Worm (Caenorhabditis elegans) whole organism, L1 larva: ENCODE measurements around the gene rep-1.

Source experiments
- C16A3.4 ChIP-seq: fragments of 150-350 bp; optimal IDR thresholded peaks from 2 replicates; lab custom pipeline; 2014; ENCODE audit warnings: missing biosample characterization, missing genetic modification characterization
- F16B12.6 ChIP-seq: fragments of 150-350 bp; optimal IDR thresholded peaks from 2 replicates; lab custom pipeline; 2014; ENCODE audit warnings: missing biosample characterization, missing genetic modification characterization
- Y116A8C.19 ChIP-seq: sonication (generic microtip); optimal IDR thresholded peaks from 2 replicates; lab custom pipeline; 2016; ENCODE audit warnings: missing compliant biosample characterization, missing genetic modification characterization, borderline replicate concordance
- aha-1 ChIP-seq: fragments of 150-350 bp; optimal IDR thresholded peaks from 2 replicates; lab custom pipeline; 2014; ENCODE audit warnings: missing biosample characterization, missing genetic modification characterization
- alr-1 ChIP-seq: fragments of 200-800 bp; sonication (Bioruptor generic); optimal IDR thresholded peaks from 2 replicates; lab custom pipeline; 2018; ENCODE audit warnings: borderline replicate concordance, mild to moderate bottlenecking, missing genetic modification characterization, missing compliant biosample characterization
- aly-2 ChIP-seq: fragments of 150-350 bp; optimal IDR thresholded peaks from 2 replicates; lab custom pipeline; 2014; ENCODE audit warnings: missing biosample characterization, missing genetic modification characterization
- ama-1 ChIP-seq: fragments of 150-350 bp; optimal IDR thresholded peaks from 2 replicates; lab custom pipeline; 2014
- ceh-63 ChIP-seq: fragments of 200-800 bp; sonication (Bioruptor generic); optimal IDR thresholded peaks from 2 replicates; lab custom pipeline; 2018; ENCODE audit warnings: mild to moderate bottlenecking, missing genetic modification characterization, missing compliant biosample characterization
- ceh-8 ChIP-seq: fragments of 200-800 bp; sonication (Bioruptor generic); optimal IDR thresholded peaks from 2 replicates; lab custom pipeline; 2018; ENCODE audit warnings: mild to moderate bottlenecking, missing genetic modification characterization, moderate library complexity, missing compliant biosample characterization
- ceh-82 ChIP-seq, 3 experiments: fragments of 150-350 bp in 1 of 3; sonication (generic microtip) in 2 of 3; optimal IDR thresholded peaks; 2 replicates each; lab custom pipeline; 2014 to 2017; ENCODE audit warnings: missing biosample characterization in 3 of 3, missing genetic modification characterization in 3 of 3
- ceh-90 ChIP-seq: sonication (generic microtip); optimal IDR thresholded peaks from 2 replicates; lab custom pipeline; 2016; ENCODE audit warnings: missing genetic modification characterization, missing compliant biosample characterization
- dsc-1 ChIP-seq: sonication (generic microtip); optimal IDR thresholded peaks from 2 replicates; lab custom pipeline; 2016; ENCODE audit warnings: mild to moderate bottlenecking, missing genetic modification characterization, missing compliant biosample characterization
- efl-1 ChIP-seq, 4 experiments: fragments of 150-350 bp; optimal IDR thresholded peaks in 3 of 4; peaks in 1 of 4; 1 replicate in 1 of 4; 2 replicates in 3 of 4; lab custom pipeline; 2014; ENCODE audit warnings: missing biosample characterization in 2 of 4, missing genetic modification characterization in 2 of 4, missing genetic modification reagents in 2 of 4
- efl-3 ChIP-seq: fragments of 200-800 bp; sonication (Bioruptor generic); optimal IDR thresholded peaks from 2 replicates; lab custom pipeline; 2018; ENCODE audit warnings: mild to moderate bottlenecking, missing genetic modification characterization, missing compliant biosample characterization
- egl-27 ChIP-seq, 2 experiments: fragments of 150-350 bp in 1 of 2; sonication (generic microtip); optimal IDR thresholded peaks; 3 replicates each; lab custom pipeline; 2017 to 2018; ENCODE audit warnings: missing biosample characterization in 2 of 2, missing genetic modification characterization in 2 of 2, missing genetic modification reagents in 2 of 2
- elt-2 ChIP-seq: sonication (generic microtip); optimal IDR thresholded peaks from 2 replicates; lab custom pipeline; 2016; ENCODE audit warnings: missing genetic modification characterization, mild to moderate bottlenecking, inconsistent platforms, missing compliant biosample characterization, missing genetic modification reagents
- elt-3 ChIP-seq, 6 experiments: fragments of 150-350 bp in 1 of 6; sonication (generic microtip); optimal IDR thresholded peaks; 2 replicates each; lab custom pipeline; 2017 to 2018; ENCODE audit warnings: missing biosample characterization in 6 of 6, missing genetic modification characterization in 6 of 6, inconsistent platforms in 1 of 6
- ets-5 ChIP-seq: fragments of 200-800 bp; sonication (Bioruptor generic); IDR thresholded peaks from 2 replicates; pipeline ENCODE4 v1.3.6; 2022; ENCODE audit warnings: missing genetic modification characterization, missing compliant biosample characterization
- fkh-10 ChIP-seq: sonication (generic microtip); optimal IDR thresholded peaks from 2 replicates; lab custom pipeline; 2017; ENCODE audit warnings: missing biosample characterization, missing genetic modification reagents, missing genetic modification characterization
- fkh-4 ChIP-seq: sonication (generic microtip); optimal IDR thresholded peaks from 2 replicates; lab custom pipeline; 2016; ENCODE audit warnings: missing compliant biosample characterization, missing genetic modification characterization, borderline replicate concordance
- fkh-8 ChIP-seq: sonication (generic microtip); optimal IDR thresholded peaks from 2 replicates; lab custom pipeline; 2016; ENCODE audit warnings: mild to moderate bottlenecking, missing genetic modification characterization, missing compliant biosample characterization
- grh-1 ChIP-seq: fragments of 200-800 bp; sonication (Bioruptor generic); IDR thresholded peaks from 2 replicates; pipeline ENCODE4 v1.3.6; 2022; ENCODE audit warnings: missing genetic modification reagents, missing genetic modification characterization, missing compliant biosample characterization
- hlh-17 ChIP-seq: fragments of 200-800 bp; sonication (Bioruptor generic); optimal IDR thresholded peaks from 2 replicates; lab custom pipeline; 2018; ENCODE audit warnings: missing genetic modification characterization, mild to moderate bottlenecking, missing compliant biosample characterization, moderate library complexity, borderline replicate concordance
- irx-1 ChIP-seq: sonication (generic microtip); optimal IDR thresholded peaks from 2 replicates; lab custom pipeline; 2016; ENCODE audit warnings: missing genetic modification characterization, missing compliant biosample characterization
- lin-39 ChIP-seq: fragments of 150-350 bp; optimal IDR thresholded peaks from 2 replicates; lab custom pipeline; 2014; ENCODE audit warnings: missing biosample characterization, missing genetic modification reagents, missing genetic modification characterization
- lir-3 ChIP-seq: sonication (generic microtip); optimal IDR thresholded peaks from 2 replicates; lab custom pipeline; 2016; ENCODE audit warnings: mild to moderate bottlenecking, missing genetic modification characterization, moderate library complexity, missing compliant biosample characterization; ENCODE audit not compliant: poor library complexity
- lsy-2 ChIP-seq, 2 experiments: fragments of 150-350 bp; optimal IDR thresholded peaks; 2 replicates each; lab custom pipeline; 2014; ENCODE audit warnings: missing biosample characterization in 2 of 2, missing genetic modification characterization in 2 of 2
- mef-2 ChIP-seq: fragments of 150-350 bp; optimal IDR thresholded peaks from 2 replicates; lab custom pipeline; 2014; ENCODE audit warnings: missing biosample characterization, missing genetic modification characterization
- nhr-11 ChIP-seq: fragments of 150-350 bp; optimal IDR thresholded peaks from 2 replicates; lab custom pipeline; 2014; ENCODE audit warnings: missing biosample characterization, missing genetic modification characterization
- nhr-19 ChIP-seq: fragments of 200-800 bp; sonication (Bioruptor generic); conservative IDR thresholded peaks from 2 replicates; pipeline ENCODE4 v1.3.6; 2022; ENCODE audit warnings: missing genetic modification characterization, missing compliant biosample characterization
- nhr-28 ChIP-seq: fragments of 150-350 bp; optimal IDR thresholded peaks from 2 replicates; lab custom pipeline; 2014; ENCODE audit warnings: missing biosample characterization, missing genetic modification characterization
- nhr-47 ChIP-seq: sonication (generic microtip); optimal IDR thresholded peaks from 2 replicates; lab custom pipeline; 2016; ENCODE audit warnings: mild to moderate bottlenecking, missing genetic modification characterization, moderate library complexity, missing compliant biosample characterization
- nhr-76 ChIP-seq: sonication (generic microtip); optimal IDR thresholded peaks from 2 replicates; lab custom pipeline; 2017; ENCODE audit warnings: missing biosample characterization, missing genetic modification characterization
- nhr-77 ChIP-seq: fragments of 150-350 bp; optimal IDR thresholded peaks from 2 replicates; lab custom pipeline; 2014; ENCODE audit warnings: missing biosample characterization, missing genetic modification characterization
- pqm-1 ChIP-seq: sonication (generic microtip); optimal IDR thresholded peaks from 3 replicates; lab custom pipeline; 2017; ENCODE audit warnings: missing biosample characterization, missing genetic modification characterization
- rnt-1 ChIP-seq: sonication (generic microtip); optimal IDR thresholded peaks from 2 replicates; lab custom pipeline; 2016; ENCODE audit warnings: mild to moderate bottlenecking, missing genetic modification characterization, moderate library complexity, missing compliant biosample characterization
- snpc-4 ChIP-seq: fragments of 150-350 bp; optimal IDR thresholded peaks from 2 replicates; lab custom pipeline; 2014; ENCODE audit warnings: missing biosample characterization, missing genetic modification characterization
- snu-23 ChIP-seq: sonication (generic microtip); optimal IDR thresholded peaks from 2 replicates; lab custom pipeline; 2016; ENCODE audit warnings: missing genetic modification characterization, missing compliant biosample characterization
- sox-4 ChIP-seq: sonication (generic microtip); optimal IDR thresholded peaks from 2 replicates; lab custom pipeline; 2016; ENCODE audit warnings: missing genetic modification characterization, missing compliant biosample characterization
- sptf-1 ChIP-seq: fragments of 150-350 bp; optimal IDR thresholded peaks from 2 replicates; lab custom pipeline; 2014; ENCODE audit warnings: missing biosample characterization, missing genetic modification characterization
- tlp-1 ChIP-seq: fragments of 150-350 bp; optimal IDR thresholded peaks from 2 replicates; lab custom pipeline; 2014; ENCODE audit warnings: missing biosample characterization, missing genetic modification characterization
- unc-130 ChIP-seq: fragments of 150-350 bp; optimal IDR thresholded peaks from 2 replicates; lab custom pipeline; 2017; ENCODE audit warnings: missing biosample characterization, missing genetic modification characterization, inconsistent platforms
- unc-30 ChIP-seq: sonication (generic microtip); optimal IDR thresholded peaks from 2 replicates; lab custom pipeline; 2017; ENCODE audit warnings: missing biosample characterization, missing genetic modification characterization
- unc-86 ChIP-seq: sonication (generic microtip); optimal IDR thresholded peaks from 2 replicates; lab custom pipeline; 2016; ENCODE audit warnings: missing genetic modification characterization, missing compliant biosample characterization
- unc-98 ChIP-seq: fragments of 200-800 bp; sonication (Bioruptor generic); IDR thresholded peaks from 2 replicates; pipeline ENCODE4 v1.3.6; 2022; ENCODE audit warnings: missing genetic modification characterization, missing compliant biosample characterization
- vab-15 ChIP-seq: sonication (generic microtip); optimal IDR thresholded peaks from 2 replicates; lab custom pipeline; 2017; ENCODE audit warnings: missing genotype, mild to moderate bottlenecking, missing genetic modification characterization, missing compliant biosample characterization

The rep-1 gene

ce11 chrIII:1533615-1534014 is 36.5 kb upstream of the rep-1 start, which contains the start of gene mtg-1 (continued):
- no peak for TF ChIP-seq egl-27 (tag; optimal IDR thresholded peaks at IDR 0.05; lab: Kevin White, UChicago)
- TF ChIP-seq ceh-63 = no peak
- TF ChIP-seq fkh-8 (tag; lab: Kevin White, UChicago) = no peak
- TF ChIP-seq snu-23 (GFP tag; lab: Kevin White, UChicago) = peak; percentile 58
- no peak for TF ChIP-seq sptf-1 (tag; lab: Kevin White, UChicago)
- no peak for TF ChIP-seq pqm-1 (tag; lab: Kevin White, UChicago)
- no peak for TF ChIP-seq nhr-11 (tag; lab: Kevin White, UChicago)
- TF ChIP-seq nhr-28 (tag; lab: Kevin White, UChicago) = no peak

DNA sequence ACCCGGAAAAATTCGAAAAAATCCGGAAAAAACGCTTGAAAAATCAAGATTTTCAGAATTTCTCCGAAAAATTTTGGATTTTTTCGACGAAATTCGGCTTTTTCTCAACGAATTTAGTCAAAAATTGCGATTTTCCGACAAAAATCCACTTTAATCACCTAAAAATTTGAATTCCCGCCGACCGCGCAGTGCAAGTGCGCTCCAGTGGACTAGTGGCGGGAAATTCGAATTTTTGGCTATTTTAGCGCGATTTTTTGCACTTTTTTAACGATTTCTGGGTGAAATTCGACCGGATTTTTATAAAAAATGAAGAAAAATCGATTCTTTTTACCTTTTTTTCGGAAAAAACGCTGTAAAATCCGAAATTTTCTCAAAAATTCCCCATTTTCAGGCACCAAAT is 35.7 kb upstream of the rep-1 start:
- TF ChIP-seq Y116A8C.19 (tag; lab: Kevin White, UChicago) (no peak), efl-1 (optimal IDR thresholded peaks at IDR 0.05; lab: Kevin White, UChicago) (no peak), efl-1 (GFP tag; optimal IDR thresholded peaks at IDR 0.05 in 1 of 2; lab: Kevin White, UChicago) (peak; percentile 8 to 45), ceh-82 (tag; optimal IDR thresholded peaks at IDR 0.05; lab: Kevin White, UChicago) (no peak), fkh-4 (tag; lab: Kevin White, UChicago) (no peak), C16A3.4 (no peak)
- TF ChIP-seq, all 84 proteins: peak for 1

- TF ChIP-seq sox-4 = no peak
- TF ChIP-seq, all 84 proteins: peak for 0
Measured at ce11 chrIII:1539366-1539765, 30.7 kb upstream of the rep-1 start.

ce11 chrIII:1540100-1540695 is 29.9 kb upstream of the rep-1 start, which contains the start of the genes Y67D2.5 and cisd-3.2:
Gene Y67D2.5, minus strand, starts transcription at chrIII:1540244.
Gene cisd-3.2, plus strand, starts transcription at chrIII:1540493.
- TF ChIP-seq efl-1 (optimal IDR thresholded peaks at IDR 0.05; lab: Kevin White, UChicago) (peak; percentile 19 to 56), efl-1 (GFP tag; optimal IDR thresholded peaks at IDR 0.05 in 1 of 2; lab: Kevin White, UChicago) (peak; percentile 61 to 93), irx-1 (tag; lab: Kevin White, UChicago) (peak; percentile 67), alr-1 (tag; lab: Kevin White, UChicago) (no peak), ama-1 (lab: Kevin White, UChicago) (no peak), snu-23 (GFP tag; lab: Kevin White, UChicago) (peak; percentile 45), unc-98 (GFP tag; lab: Robert Waterston, UW) (no peak; the same call in 1 of the 2 replicates), unc-130 (tag; lab: Kevin White, UChicago) (no peak), unc-30 (tag; lab: Kevin White, UChicago) (no peak), aha-1 (no peak), ets-5 (GFP tag; lab: Robert Waterston, UW) (no peak), efl-3 (GFP tag; lab: Kevin White, UChicago) (no peak), F16B12.6 (tag; lab: Kevin White, UChicago) (peak; percentile 25), dsc-1 (tag; lab: Kevin White, UChicago) (peak; percentile 43), ceh-8 (GFP tag; lab: Kevin White, UChicago) (no peak), aly-2 (tag; lab: Kevin White, UChicago) (no peak), fkh-10 (GFP tag; lab: Kevin White, UChicago) (no peak), snpc-4 (no peak), lsy-2 (tag; optimal IDR thresholded peaks at IDR 0.05; lab: Kevin White, UChicago) (peak; percentile 50 to 53), lir-3 (tag; lab: Kevin White, UChicago) (no peak), grh-1 (GFP tag; lab: Robert Waterston, UW) (peak; percentile 24; the same call in 1 of the 2 replicates), vab-15 (tag; lab: Kevin White, UChicago) (no peak), ceh-90 (peak; percentile 83), nhr-19 (GFP tag; lab: Robert Waterston, UW) (no peak; the same call in 1 of the 2 replicates), nhr-11 (tag; lab: Kevin White, UChicago) (no peak), lin-39 (tag; lab: Kevin White, UChicago) (no peak), unc-86 (no peak), mef-2 (tag; lab: Kevin White, UChicago) (no peak), ceh-82 (tag; optimal IDR thresholded peaks at IDR 0.05; lab: Kevin White, UChicago) (peak; percentile 10 to 52 (median 51)), elt-2 (tag; lab: Kevin White, UChicago) (no peak), nhr-47 (no peak), rnt-1 (tag; lab: Kevin White, UChicago) (peak; percentile 87), elt-3 (tag; optimal IDR thresholded peaks at IDR 0.05; lab: Kevin White, UChicago) (no peak), nhr-77 (tag; lab: Kevin White, UChicago) (no peak), nhr-76 (tag; lab: Kevin White, UChicago) (no peak), hlh-17 (GFP tag; lab: Kevin White, UChicago) (no peak), tlp-1 (tag; lab: Kevin White, UChicago) (no peak)
